Worm (Caenorhabditis elegans) whole organism, young adult: ENCODE measurements around the gene sru-1.

Source experiments
- B0261.1 ChIP-seq: sonication (generic microtip); optimal IDR thresholded peaks from 2 replicates; lab custom pipeline; 2016; ENCODE audit warnings: mild to moderate bottlenecking, missing genetic modification characterization, moderate library complexity, missing compliant biosample characterization
- B0336.3 ChIP-seq: fragments of 200-800 bp; sonication (Bioruptor generic); IDR thresholded peaks from 2 replicates; pipeline ENCODE4 v1.3.6; 2022; ENCODE audit warnings: missing genetic modification characterization, missing compliant biosample characterization
- C06A6.2 ChIP-seq: fragments of 200-800 bp; sonication (Bioruptor generic); conservative IDR thresholded peaks from 2 replicates; pipeline ENCODE4 v1.3.6; 2022; ENCODE audit warnings: missing genetic modification characterization, missing compliant biosample characterization
- F22D6.2 ChIP-seq: sonication (generic microtip); optimal IDR thresholded peaks from 2 replicates; lab custom pipeline; 2016; ENCODE audit warnings: mild to moderate bottlenecking, missing genetic modification characterization, missing compliant biosample characterization
- F33H1.4 ChIP-seq: fragments of 200-800 bp; sonication (Bioruptor generic); IDR thresholded peaks from 2 replicates; pipeline ENCODE4 v1.3.6; 2022; ENCODE audit warnings: missing genetic modification reagents, missing genetic modification characterization, missing compliant biosample characterization
- F39B2.1 ChIP-seq: fragments of 200-800 bp; sonication (Bioruptor generic); IDR thresholded peaks from 2 replicates; pipeline ENCODE4 v1.3.6; 2022; ENCODE audit warnings: missing genetic modification reagents, missing genetic modification characterization, missing compliant biosample characterization
- F55B11.4 ChIP-seq: sonication (generic microtip); optimal IDR thresholded peaks from 2 replicates; lab custom pipeline; 2016; ENCODE audit warnings: missing compliant biosample characterization, missing genetic modification characterization, borderline replicate concordance; ENCODE audit not compliant: insufficient read depth
- F57A8.1 ChIP-seq: fragments of 200-800 bp; sonication (Bioruptor generic); optimal IDR thresholded peaks from 2 replicates; lab custom pipeline; 2018; ENCODE audit warnings: mild to moderate bottlenecking, missing genetic modification characterization, moderate library complexity, missing compliant biosample characterization
- T07F8.4 ChIP-seq: sonication (generic microtip); optimal IDR thresholded peaks from 2 replicates; lab custom pipeline; 2016; ENCODE audit warnings: mild to moderate bottlenecking, missing genetic modification characterization, moderate library complexity, missing compliant biosample characterization
- Y56A3A.18 ChIP-seq: fragments of 200-800 bp; sonication (Bioruptor generic); IDR thresholded peaks from 2 replicates; pipeline ENCODE4 v1.3.6; 2022; ENCODE audit warnings: missing genetic modification reagents, missing genetic modification characterization, missing compliant biosample characterization
- akir-1 ChIP-seq: fragments of 200-800 bp; sonication (Bioruptor generic); optimal IDR thresholded peaks from 2 replicates; lab custom pipeline; 2018; ENCODE audit warnings: mild to moderate bottlenecking, missing genetic modification characterization, moderate library complexity, missing compliant biosample characterization
- athp-1 ChIP-seq: sonication (generic microtip); optimal IDR thresholded peaks from 2 replicates; lab custom pipeline; 2017; ENCODE audit warnings: mild to moderate bottlenecking, missing genetic modification characterization, missing compliant biosample characterization
- attf-3 ChIP-seq: fragments of 200-800 bp; sonication (Bioruptor generic); conservative IDR thresholded peaks from 2 replicates; pipeline ENCODE4 v1.3.6; 2022; ENCODE audit warnings: missing genetic modification reagents, missing genetic modification characterization, missing compliant biosample characterization
- attf-5 ChIP-seq: fragments of 200-800 bp; sonication (Bioruptor generic); optimal IDR thresholded peaks from 2 replicates; lab custom pipeline; 2018; ENCODE audit warnings: mild to moderate bottlenecking, missing genetic modification characterization, missing compliant biosample characterization
- attf-6 ChIP-seq: fragments of 200-800 bp; sonication (Bioruptor generic); IDR thresholded peaks from 2 replicates; pipeline ENCODE4 v1.3.6; 2022; ENCODE audit warnings: missing genetic modification reagents, missing genetic modification characterization, missing compliant biosample characterization
- bed-1 ChIP-seq: fragments of 200-800 bp; sonication (Bioruptor generic); IDR thresholded peaks from 2 replicates; pipeline ENCODE4 v1.3.6; 2022; ENCODE audit warnings: missing genetic modification reagents, missing genetic modification characterization, missing compliant biosample characterization
- bed-2 ChIP-seq: fragments of 200-800 bp; sonication (Bioruptor generic); IDR thresholded peaks from 2 replicates; pipeline ENCODE4 v1.3.6; 2022; ENCODE audit warnings: missing genetic modification reagents, missing genetic modification characterization, missing compliant biosample characterization
- die-1 ChIP-seq: sonication (generic microtip); optimal IDR thresholded peaks from 2 replicates; lab custom pipeline; 2016; ENCODE audit warnings: missing genotype, mild to moderate bottlenecking, missing genetic modification characterization, missing compliant biosample characterization
- dpl-1 ChIP-seq: fragments of 150-350 bp; optimal IDR thresholded peaks from 2 replicates; lab custom pipeline; 2014; ENCODE audit warnings: missing biosample characterization, missing genetic modification reagents, missing genetic modification characterization
- efl-1 ChIP-seq: fragments of 150-350 bp; optimal IDR thresholded peaks from 2 replicates; lab custom pipeline; 2014; ENCODE audit warnings: missing biosample characterization, missing genetic modification reagents, missing genetic modification characterization
- egl-44 ChIP-seq: fragments of 200-800 bp; sonication (Bioruptor generic); IDR thresholded peaks from 2 replicates; pipeline ENCODE4 v1.3.6; 2022; ENCODE audit warnings: missing genetic modification reagents, missing genetic modification characterization, missing compliant biosample characterization
- ets-4 ChIP-seq: fragments of 200-800 bp; sonication (Bioruptor generic); optimal IDR thresholded peaks from 2 replicates; lab custom pipeline; 2018; ENCODE audit warnings: mild to moderate bottlenecking, missing genetic modification characterization, missing compliant biosample characterization
- gei-17 ChIP-seq: fragments of 200-800 bp; sonication (Bioruptor generic); optimal IDR thresholded peaks from 2 replicates; lab custom pipeline; 2018; ENCODE audit warnings: mild to moderate bottlenecking, missing genetic modification characterization, missing compliant biosample characterization
- hlh-26 ChIP-seq: fragments of 200-800 bp; sonication (Bioruptor generic); conservative IDR thresholded peaks from 2 replicates; pipeline ENCODE4 v1.3.6; 2022; ENCODE audit warnings: missing genetic modification reagents, missing genetic modification characterization, missing compliant biosample characterization
- hmg-1.2 ChIP-seq: fragments of 200-800 bp; sonication (Bioruptor generic); IDR thresholded peaks from 2 replicates; pipeline ENCODE4 v1.3.6; 2022; ENCODE audit warnings: missing genetic modification reagents, missing genetic modification characterization, missing compliant biosample characterization
- hmg-20 ChIP-seq: fragments of 200-800 bp; sonication (Bioruptor generic); IDR thresholded peaks from 2 replicates; pipeline ENCODE4 v1.3.6; 2022; ENCODE audit warnings: missing genetic modification reagents, missing genetic modification characterization, missing compliant biosample characterization
- hsf-1 ChIP-seq: fragments of 200-800 bp; sonication (Bioruptor generic); IDR thresholded peaks from 2 replicates; pipeline ENCODE4 v1.3.6; 2022; ENCODE audit warnings: missing genetic modification reagents, missing genetic modification characterization, missing compliant biosample characterization
- lag-1 ChIP-seq: fragments of 200-800 bp; sonication (Bioruptor generic); IDR thresholded peaks from 2 replicates; pipeline ENCODE4 v1.3.6; 2022; ENCODE audit warnings: missing genetic modification reagents, missing genetic modification characterization, missing compliant biosample characterization
- let-526 ChIP-seq: fragments of 200-800 bp; sonication (Bioruptor generic); IDR thresholded peaks from 2 replicates; pipeline ENCODE4 v1.3.6; 2022; ENCODE audit warnings: missing genetic modification reagents, missing genetic modification characterization, missing compliant biosample characterization
- let-607 ChIP-seq, 2 experiments: fragments of 200-800 bp in 1 of 2; sonication (Bioruptor generic) in 1 of 2; sonication (generic microtip) in 1 of 2; optimal IDR thresholded peaks; 2 replicates each; lab custom pipeline; 2016 to 2018; ENCODE audit warnings: mild to moderate bottlenecking in 2 of 2, missing compliant biosample characterization in 2 of 2, missing genetic modification characterization in 2 of 2, moderate library complexity in 2 of 2, missing genotype in 1 of 2
- lin-35 ChIP-seq, 3 experiments: fragments of 150-350 bp in 2 of 3; sonication (generic microtip) in 1 of 3; optimal IDR thresholded peaks; 2 replicates each; lab custom pipeline; 2014 to 2018; ENCODE audit warnings: missing biosample characterization in 3 of 3, missing genetic modification characterization in 3 of 3, missing genetic modification reagents in 3 of 3
- lir-1 ChIP-seq: fragments of 200-800 bp; sonication (Bioruptor generic); conservative IDR thresholded peaks from 2 replicates; pipeline ENCODE4 v1.3.6; 2022; ENCODE audit warnings: missing genetic modification reagents, missing genetic modification characterization, missing compliant biosample characterization
- madf-3 ChIP-seq: fragments of 200-800 bp; sonication (Bioruptor generic); IDR thresholded peaks from 2 replicates; pipeline ENCODE4 v1.3.6; 2022; ENCODE audit warnings: missing genetic modification reagents, missing genetic modification characterization, missing compliant biosample characterization
- mcd-1 ChIP-seq: fragments of 200-800 bp; sonication (Bioruptor generic); IDR thresholded peaks from 2 replicates; pipeline ENCODE4 v1.3.6; 2022; ENCODE audit warnings: missing genetic modification reagents, missing genetic modification characterization, missing compliant biosample characterization
- mes-4 ChIP-seq: sonication (generic microtip); optimal IDR thresholded peaks from 2 replicates; lab custom pipeline; 2016; ENCODE audit warnings: missing genotype, missing genetic modification characterization, missing compliant biosample characterization
- nfya-1 ChIP-seq: sonication (generic microtip); optimal IDR thresholded peaks from 2 replicates; lab custom pipeline; 2017; ENCODE audit warnings: antibody characterized with exemption, missing compliant biosample characterization, missing genetic modification characterization, borderline replicate concordance; ENCODE audit not compliant: insufficient read depth
- nfya-2 ChIP-seq: fragments of 200-800 bp; sonication (Bioruptor generic); IDR thresholded peaks from 2 replicates; pipeline ENCODE4 v1.3.6; 2022; ENCODE audit warnings: missing genetic modification reagents, missing genetic modification characterization, missing compliant biosample characterization
- pbrm-1 ChIP-seq: fragments of 200-800 bp; sonication (Bioruptor generic); IDR thresholded peaks from 2 replicates; pipeline ENCODE4 v1.3.6; 2022; ENCODE audit warnings: missing genetic modification reagents, missing genetic modification characterization, missing compliant biosample characterization
- rcor-1 ChIP-seq: fragments of 200-800 bp; sonication (Bioruptor generic); IDR thresholded peaks from 2 replicates; pipeline ENCODE4 v1.3.6; 2022; ENCODE audit warnings: missing genetic modification reagents, missing genetic modification characterization, missing compliant biosample characterization
- repo-1 ChIP-seq: sonication (generic microtip); optimal IDR thresholded peaks from 2 replicates; lab custom pipeline; 2017; ENCODE audit warnings: mild to moderate bottlenecking, missing genetic modification characterization, missing compliant biosample characterization
- rpc-1 ChIP-seq, 2 experiments: fragments of 150-350 bp in 1 of 2; sonication (generic microtip) in 1 of 2; optimal IDR thresholded peaks; 2 replicates each; lab custom pipeline; 2014 to 2018; ENCODE audit warnings: missing biosample characterization in 1 of 2, missing genetic modification characterization in 1 of 2, missing genetic modification reagents in 1 of 2, missing genotype in 1 of 2
- sdz-38 ChIP-seq: sonication (generic microtip); optimal IDR thresholded peaks from 2 replicates; lab custom pipeline; 2016; ENCODE audit warnings: missing genotype, missing genetic modification characterization, missing compliant biosample characterization
- sea-2 ChIP-seq: fragments of 200-800 bp; sonication (Bioruptor generic); IDR thresholded peaks from 2 replicates; pipeline ENCODE4 v1.3.6; 2022; ENCODE audit warnings: missing genetic modification characterization, missing compliant biosample characterization
- snpc-1.3 ChIP-seq: sonication (generic microtip); optimal IDR thresholded peaks from 2 replicates; lab custom pipeline; 2017; ENCODE audit warnings: missing genetic modification characterization, mild to moderate bottlenecking, missing compliant biosample characterization, antibody characterized with exemption, moderate library complexity, missing genotype, missing genetic modification reagents; ENCODE audit not compliant: insufficient read depth
- somi-1 ChIP-seq: fragments of 200-800 bp; sonication (Bioruptor generic); optimal IDR thresholded peaks from 2 replicates; lab custom pipeline; 2018; ENCODE audit warnings: mild to moderate bottlenecking, missing genetic modification characterization, missing compliant biosample characterization
- sptf-2 ChIP-seq: fragments of 200-800 bp; sonication (Bioruptor generic); optimal IDR thresholded peaks from 2 replicates; lab custom pipeline; 2018; ENCODE audit warnings: mild to moderate bottlenecking, missing genetic modification characterization, missing compliant biosample characterization
- tlf-1 ChIP-seq: fragments of 200-800 bp; sonication (Bioruptor generic); optimal IDR thresholded peaks from 2 replicates; lab custom pipeline; 2018; ENCODE audit warnings: mild to moderate bottlenecking, missing genetic modification characterization, missing compliant biosample characterization
- unc-130 ChIP-seq: sonication (generic microtip); optimal IDR thresholded peaks from 2 replicates; lab custom pipeline; 2016; ENCODE audit warnings: missing genetic modification reagents, missing genetic modification characterization, missing compliant biosample characterization

sru-1 gene

ce11 chrIV:9513360-9513777, 25.0 kb downstream of the sru-1 start (continued):
- TF ChIP-seq pbrm-1 (no peak), rcor-1 (GFP tag; lab: Robert Waterston, UW) (peak; percentile 44; the same call in 1 of the 2 replicates), die-1 (tag; lab: Kevin White, UChicago) (no peak), attf-3 (GFP tag; lab: Robert Waterston, UW) (peak; percentile 58; the same call in 1 of the 2 replicates), C06A6.2 (GFP tag; lab: Robert Waterston, UW) (no peak), efl-1 (GFP tag; lab: Kevin White, UChicago) (peak; percentile 26), tlf-1 (GFP tag; lab: Kevin White, UChicago) (no peak), somi-1 (GFP tag; lab: Kevin White, UChicago) (no peak), lin-35 (GFP tag; optimal IDR thresholded peaks at IDR 0.05; lab: Kevin White, UChicago) (peak in 1 of 3 experiments; percentile 8), attf-5 (GFP tag; lab: Kevin White, UChicago) (peak; percentile 60), akir-1 (GFP tag; lab: Kevin White, UChicago) (no peak), B0261.1 (no peak), egl-44 (GFP tag; lab: Robert Waterston, UW) (peak; percentile 24; the same call in 1 of the 2 replicates), athp-1 (tag; lab: Kevin White, UChicago) (no peak), T07F8.4 (tag; lab: Kevin White, UChicago) (no peak), sdz-38 (tag; lab: Kevin White, UChicago) (no peak), repo-1 (no peak), nfya-2 (GFP tag; lab: Robert Waterston, UW) (no peak), mcd-1 (GFP tag; lab: Robert Waterston, UW) (0 out of 2 replicates have a peak, but pooled peaks have one; percentile 26), F57A8.1 (GFP tag; lab: Kevin White, UChicago) (no peak), attf-6 (GFP tag; lab: Robert Waterston, UW) (no peak), F22D6.2 (no peak), madf-3 (no peak), sea-2 (no peak), F55B11.4 (tag; lab: Kevin White, UChicago) (no peak), sptf-2 (GFP tag; lab: Kevin White, UChicago) (no peak), hmg-1.2 (GFP tag; lab: Robert Waterston, UW) (peak; percentile 95), Y56A3A.18 (GFP tag; lab: Robert Waterston, UW) (no peak), gei-17 (no peak), mes-4 (tag; lab: Kevin White, UChicago) (no peak), let-526 (GFP tag; lab: Robert Waterston, UW) (0 out of 2 replicates have a peak, but pooled peaks have one; percentile 26), rpc-1 (optimal IDR thresholded peaks at IDR 0.05; lab: Kevin White, UChicago) (no peak), rpc-1 (tag; optimal IDR thresholded peaks at IDR 0.05; lab: Kevin White, UChicago) (no peak), let-607 (tag; optimal IDR thresholded peaks at IDR 0.05; lab: Kevin White, UChicago) (no peak), bed-1 (GFP tag; lab: Robert Waterston, UW) (no peak), dpl-1 (GFP tag; lab: Kevin White, UChicago) (no peak), lir-1 (GFP tag; lab: Robert Waterston, UW) (no peak), F33H1.4 (GFP tag; lab: Robert Waterston, UW) (no peak), snpc-1.3 (tag; lab: Kevin White, UChicago) (peak; percentile 58), lag-1 (no peak), ets-4 (no peak), nfya-1 (tag; lab: Kevin White, UChicago) (no peak), hsf-1 (GFP tag; lab: Robert Waterston, UW) (no peak), hmg-20 (GFP tag; lab: Robert Waterston, UW) (no peak), hlh-26 (GFP tag; lab: Robert Waterston, UW) (no peak), B0336.3 (GFP tag; lab: Robert Waterston, UW) (0 out of 2 replicates have a peak, but pooled peaks have one; percentile 13), bed-2 (no peak), unc-130 (GFP tag; lab: Kevin White, UChicago) (no peak), F39B2.1 (GFP tag; lab: Robert Waterston, UW) (no peak)
